Fruit fly (Drosophila melanogaster) ovary, adult (tissue): ENCODE results near the gene Pss.

Experiments
- CG17801 ChIP-seq: fragments of 200-800 bp; optimal IDR thresholded peaks from 2 replicates; lab custom pipeline; 2019; ENCODE audit warnings: missing biosample characterization, mild to moderate bottlenecking, missing genetic modification characterization, moderate library complexity; ENCODE audit not compliant: partially characterized antibody

The Pss gene

DNA sequence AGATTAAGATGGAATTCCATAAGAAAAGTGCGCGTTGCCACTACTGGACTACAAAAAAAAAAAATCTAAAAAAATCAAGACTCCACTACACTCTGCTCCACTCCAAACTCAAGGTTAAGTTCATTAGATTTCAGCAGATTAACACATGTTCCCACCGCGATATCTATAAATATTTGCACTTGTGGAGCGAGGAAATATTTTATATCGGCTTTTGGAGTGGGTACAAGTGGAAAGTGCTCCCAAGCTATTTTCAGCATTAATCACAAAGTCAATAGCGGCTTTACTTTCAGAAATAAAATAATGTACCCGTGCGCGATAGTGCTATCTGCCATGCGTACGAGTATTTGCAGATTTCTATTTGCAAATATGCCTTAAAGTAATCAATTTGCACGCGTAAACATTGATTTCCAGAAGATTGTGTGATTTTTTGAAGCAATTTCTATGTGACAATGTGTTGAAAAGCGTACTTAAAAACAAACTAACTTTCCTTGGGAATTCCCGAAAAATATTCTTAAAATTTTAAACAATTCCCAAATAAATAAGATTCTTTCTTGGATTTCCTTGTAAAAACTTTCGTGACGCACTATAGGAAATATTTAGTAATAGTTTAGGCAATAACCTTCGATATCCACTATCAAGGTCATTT lies 11.8 kb upstream of the Pss start:
- TF ChIP-seq CG17801, result no peak

dm6 chr3L:20536919-20537318 lies 10.9 kb upstream of the Pss start:
- TF ChIP-seq CG17801, result no peak

DNA sequence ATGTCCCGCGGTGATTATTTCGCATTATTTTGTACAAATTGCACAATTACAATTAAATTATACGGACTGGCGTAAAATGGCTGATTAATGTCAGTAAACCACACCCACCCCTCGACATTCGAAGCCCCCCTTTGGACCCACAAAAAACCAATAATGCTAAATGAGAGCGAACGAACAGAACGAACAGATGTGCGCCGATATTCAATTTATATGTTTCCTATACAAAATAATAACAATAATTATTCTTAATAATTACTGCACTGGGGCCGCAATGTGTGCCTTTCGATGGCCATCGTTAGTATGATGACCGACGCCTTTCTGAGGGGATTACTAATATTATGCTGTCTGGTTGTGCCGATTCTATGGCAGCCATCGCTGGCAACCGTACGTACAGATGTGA lies 7.4 kb upstream of the Pss start, which contains the start of gene CG13250:
TSS of gene CG13250 (plus strand) at position 301 of the 400 bp plus-strand sequence.
- no peak for TF ChIP-seq CG17801

DNA sequence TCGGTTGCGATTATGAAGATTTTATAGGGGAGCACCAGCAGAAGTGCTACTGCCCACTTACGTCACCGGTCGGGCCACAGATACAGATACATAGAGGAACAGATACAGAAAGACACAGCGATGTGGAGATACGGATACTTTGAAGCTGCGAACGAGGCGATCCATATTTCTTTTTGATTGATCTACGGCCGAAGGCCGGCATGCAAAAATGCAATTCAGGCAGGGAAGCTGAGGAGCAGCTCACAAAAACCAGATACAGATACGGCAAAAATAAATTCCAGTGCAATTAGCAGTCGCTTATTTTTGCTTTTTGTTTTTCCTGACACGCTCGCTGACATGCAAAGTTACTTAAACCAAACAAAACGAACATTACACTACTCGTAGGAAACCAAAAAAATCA lies 5.3 kb upstream of the Pss start:
- no peak for TF ChIP-seq CG17801

dm6 chr3L:20530347-20531177 lies 4.6 kb upstream of the Pss start:
- TF ChIP-seq CG17801, result peak; percentile 48

dm6 chr3L:20529918-20530317 lies 3.9 kb upstream of the Pss start:
- TF ChIP-seq CG17801, result no peak

DNA sequence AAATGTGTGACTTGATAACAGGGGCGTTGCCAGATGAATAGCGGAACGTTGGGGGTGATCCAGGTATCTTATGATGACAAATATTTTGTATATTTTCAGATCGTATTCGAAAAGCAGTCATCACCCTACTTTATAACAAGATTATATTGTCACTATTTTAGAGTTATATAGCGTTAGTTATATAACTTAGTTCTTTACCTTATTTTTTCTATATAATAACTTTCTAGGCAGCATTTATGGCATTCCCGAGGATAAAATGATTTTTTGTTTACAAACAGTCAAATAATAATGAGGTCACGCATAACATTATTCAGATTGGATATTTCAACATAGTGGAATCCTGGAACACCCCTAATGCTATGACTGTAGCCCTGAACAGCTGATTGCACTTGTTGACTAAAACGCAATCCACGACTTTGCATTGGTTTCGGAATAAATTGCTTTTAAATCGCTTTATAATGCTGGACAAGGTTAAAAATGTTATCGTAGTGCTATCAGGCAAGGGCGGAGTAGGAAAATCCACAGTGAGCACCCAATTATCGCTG lies 294 bp upstream of the Pss start, which contains the start of gene Nubp2:
TSS of gene Nubp2 (plus strand) at position 381 of the 545 bp plus-strand sequence.
- peak; percentile 94 for TF ChIP-seq CG17801

- TF ChIP-seq CG17801, result no peak
These were observed 231 bp downstream of the Pss start for dm6 chr3L:20525743-20526142.

dm6 chr3L:20524409-20525010 lies 1.5 kb downstream of the Pss start:
- TF ChIP-seq CG17801, result peak; percentile 6

DNA sequence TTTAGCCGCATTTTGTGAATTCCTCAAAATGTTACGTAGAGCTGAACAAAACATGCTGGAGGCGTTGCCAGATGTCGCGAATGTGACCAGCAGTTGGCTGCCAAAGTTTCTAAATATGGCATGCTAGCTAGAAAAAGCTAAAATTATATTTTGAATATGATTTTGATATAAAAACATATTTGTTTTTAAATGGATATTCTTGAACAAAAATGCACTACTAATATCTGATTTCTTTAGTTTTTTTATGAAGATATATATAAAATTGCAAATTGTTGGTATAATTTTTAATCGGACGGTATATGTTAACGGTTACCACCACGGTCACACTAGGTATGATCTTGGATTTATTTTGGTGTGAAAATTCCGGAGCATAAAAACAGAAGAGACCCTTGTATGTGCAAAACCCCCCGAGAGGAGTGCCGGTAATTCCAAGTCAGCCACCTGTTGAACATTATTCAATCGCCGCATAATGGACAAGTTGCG lies 5.2 kb downstream of the Pss start, which contains the start of the genes mTerf3 and CG5104:
TSS of gene mTerf3 (minus strand) at position 86 of the 483 bp plus-strand sequence.
TSS of gene CG5104 (plus strand) at position 323 of the 483 bp plus-strand sequence.
- no peak for TF ChIP-seq CG17801

- TF ChIP-seq CG17801, result no peak
These were observed 7.0 kb downstream of the Pss start, which contains the start of gene BNIP3 for dm6 chr3L:20518805-20519503. Gene BNIP3 (minus strand): TSS chr3L:20519393.

DNA sequence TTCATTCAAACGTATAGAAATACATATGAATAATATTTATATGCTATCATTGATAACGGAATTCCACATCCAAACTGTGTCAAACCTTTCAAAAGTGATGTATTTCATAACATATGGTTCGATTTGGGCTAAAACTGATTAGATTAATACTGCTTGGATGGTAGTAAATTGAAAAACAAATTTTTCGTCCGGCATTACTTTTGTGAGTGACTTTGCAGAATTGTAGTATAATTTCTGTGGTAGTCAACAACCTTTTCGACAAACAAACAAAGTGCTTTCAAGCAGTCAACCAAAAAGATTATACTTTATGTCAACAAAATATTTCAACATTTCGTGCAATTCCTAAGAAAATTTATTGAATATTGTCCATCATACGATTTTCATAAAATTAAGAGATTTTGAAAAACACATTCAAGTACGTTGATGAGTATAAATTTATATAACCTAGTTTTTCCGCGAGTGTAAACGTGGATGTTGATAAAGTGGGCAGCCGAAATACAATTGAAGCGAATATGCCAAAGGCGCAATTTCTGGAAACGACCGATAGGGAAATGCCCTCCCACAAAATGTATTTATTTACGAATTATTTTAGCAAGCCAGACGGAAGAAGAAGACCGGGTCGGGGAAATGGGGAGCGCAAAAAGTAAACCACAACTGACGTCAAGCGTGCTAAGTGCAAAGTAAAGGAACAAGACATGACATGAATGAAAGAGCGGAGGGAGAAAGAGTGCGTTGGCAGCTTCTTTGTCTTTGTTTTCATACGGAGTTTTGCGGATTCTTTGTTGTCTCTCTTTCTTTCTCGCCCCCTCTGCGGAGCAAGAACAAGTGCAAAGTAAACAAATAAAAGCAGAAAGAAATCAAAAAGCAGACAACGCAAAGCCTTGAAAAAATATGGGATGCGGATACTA lies 7.8 kb downstream of the Pss start:
- TF ChIP-seq CG17801, result no peak

dm6 chr3L:20517179-20517834 lies 8.7 kb downstream of the Pss start:
- no peak for TF ChIP-seq CG17801

dm6 chr3L:20516519-20517178 lies 9.3 kb downstream of the Pss start:
- TF ChIP-seq CG17801, result peak; percentile 71
